Worm (Caenorhabditis elegans): ENCODE data around the gene aakg-5.
"Not testable (repeated sequence)": the region's sequence is repeated elsewhere in the genome, so short reads cannot be mapped to it uniquely, and the experiment has no call there.

aakg-5 gene

DNA sequence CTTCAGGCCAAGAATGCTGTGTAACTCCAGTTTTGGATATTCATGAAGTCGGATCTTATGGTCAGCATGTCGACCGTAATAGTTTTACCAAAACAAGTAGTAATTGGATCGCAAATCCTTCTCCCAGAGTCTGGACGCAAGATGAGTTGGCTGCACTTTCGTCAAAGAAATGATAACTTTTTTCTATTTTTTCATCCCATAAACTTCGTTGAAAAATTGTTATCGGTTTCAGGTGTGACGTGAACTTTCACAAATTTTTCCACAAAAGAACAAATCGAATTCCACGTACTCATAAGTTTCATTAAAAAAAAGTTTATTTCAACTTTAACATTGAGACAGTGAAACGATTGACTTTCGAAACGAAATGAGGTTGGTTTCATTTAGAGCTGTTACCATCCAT, 33.0 kb upstream of the aakg-5 start, which contains the start of gene ZK892.5:
ZK892.5 (plus strand) TSS at position 301 of the 400 bp plus-strand sequence.
- TF ChIP-seq pqm-1 (tag; optimal IDR thresholded peaks at IDR 0.05) (no peak), hlh-6 (tag; optimal IDR thresholded peaks at IDR 0.05) (no peak), fax-1 (tag; optimal IDR thresholded peaks at IDR 0.05) (no peak), ceh-24 (tag; optimal IDR thresholded peaks at IDR 0.05) (no peak), nfya-1 (tag; optimal IDR thresholded peaks at IDR 0.05) (no peak), nhr-232 (tag; optimal IDR thresholded peaks at IDR 0.05) (no peak), ceh-45 (GFP tag; IDR thresholded peaks at IDR 0.05) (no peak), tbx-7 (tag; optimal IDR thresholded peaks at IDR 0.05) (no peak), mec-3 (tag; optimal IDR thresholded peaks at IDR 0.05; ENCODE audit: borderline replicate concordance) (no peak), ceh-22 (tag; optimal IDR thresholded peaks at IDR 0.05) (no peak), lim-6 (tag; optimal IDR thresholded peaks at IDR 0.05) (no peak), sdc-2 (tag; optimal IDR thresholded peaks at IDR 0.05) (no peak), K02D7.2 (tag; optimal IDR thresholded peaks at IDR 0.05) (no peak), npax-4 (tag; optimal IDR thresholded peaks at IDR 0.05) (no peak), pax-1 (tag; optimal IDR thresholded peaks at IDR 0.05) (no peak)

ce11 chrII:10006266-10006665, 31.3 kb upstream of the aakg-5 start, which contains the start of gene ZK892.4:
TSS of gene ZK892.4 (plus strand) at chrII:10006566.
- TF ChIP-seq elt-4, elt-2, ceh-34 (tag; optimal IDR thresholded peaks at IDR 0.05): not testable (repeated sequence)

ce11 chrII:10001546-10001945, 26.6 kb upstream of the aakg-5 start, which contains the start of gene ZK892.3:
TSS of gene ZK892.3 (plus strand) at chrII:10001846.
- TF ChIP-seq nhr-232 (tag; optimal IDR thresholded peaks at IDR 0.05) (no peak), zip-5 (tag; optimal IDR thresholded peaks at IDR 0.05) (no peak)

DNA sequence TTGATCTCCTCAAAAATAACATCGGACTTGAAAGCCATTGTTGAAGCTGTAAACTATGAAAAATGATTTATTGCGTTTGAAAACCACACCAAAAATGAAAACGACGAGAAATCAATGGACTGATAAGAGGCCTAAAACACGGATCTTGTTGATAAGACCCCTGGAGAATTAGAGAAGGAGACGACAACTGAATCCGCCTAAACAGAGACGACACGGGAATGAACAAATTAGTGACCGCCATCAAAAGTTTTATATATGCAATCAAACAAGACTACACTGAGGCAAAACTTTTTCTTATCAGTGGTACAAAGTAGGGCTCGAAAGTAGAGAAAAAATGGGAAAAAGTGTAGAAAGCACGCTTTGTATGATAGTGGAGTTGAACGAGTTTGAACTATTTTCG, 26.1 kb upstream of the aakg-5 start, which contains the start of gene nlt-1:
nlt-1 (minus strand) TSS at position 78 of the 400 bp plus-strand sequence.
- TF ChIP-seq gmeb-2 (tag; optimal IDR thresholded peaks at IDR 0.05) (no peak), elt-2 (tag; optimal IDR thresholded peaks at IDR 0.05) (peak; percentile 90), pqm-1 (tag; optimal IDR thresholded peaks at IDR 0.05) (peak; percentile 76)

DNA sequence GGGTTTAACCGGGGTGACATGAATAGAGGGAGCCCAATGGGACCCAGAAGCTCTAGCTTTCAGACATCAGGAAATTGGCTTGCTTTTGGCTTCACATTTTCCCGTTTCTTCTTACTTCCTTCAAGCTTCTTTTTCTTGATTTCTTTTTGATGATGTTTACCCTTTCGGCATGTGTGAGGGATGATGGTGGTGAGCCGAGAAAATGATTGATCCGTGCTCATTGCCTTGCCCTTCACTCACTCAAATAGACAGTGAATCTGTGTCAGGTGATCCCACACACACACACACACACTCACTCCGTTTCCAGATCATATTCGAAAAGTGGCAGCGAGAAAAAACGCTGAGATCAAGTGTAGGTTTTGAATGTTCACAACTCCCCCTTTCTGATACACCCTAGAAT, 19.8 kb upstream of the aakg-5 start:
- no peak for TF ChIP-seq pax-1 (tag; optimal IDR thresholded peaks at IDR 0.05)
- no peak for TF ChIP-seq pag-3 (tag; optimal IDR thresholded peaks at IDR 0.05; ENCODE audit: borderline replicate concordance)

DNA sequence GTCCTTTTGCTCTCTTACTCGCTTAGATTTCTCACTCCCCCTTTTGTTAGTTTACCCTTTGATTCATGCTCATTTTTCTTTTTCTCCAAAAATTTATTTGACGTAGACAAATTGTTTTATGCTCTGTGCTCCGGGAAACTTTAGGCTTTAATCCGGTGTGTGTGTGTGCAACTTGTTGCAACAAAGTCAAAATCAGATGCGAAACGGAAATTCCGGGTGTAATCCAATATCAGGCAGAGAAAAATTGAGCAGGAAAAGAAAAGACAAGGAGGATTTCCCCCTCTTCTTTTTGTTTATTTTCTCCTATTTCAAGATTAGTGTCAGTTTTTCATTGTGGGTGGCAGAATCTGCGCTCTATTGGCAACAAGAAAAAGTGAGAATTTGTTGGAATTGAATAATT, 17.5 kb upstream of the aakg-5 start:
- peak; percentile 49 for TF ChIP-seq unc-42 (tag; optimal IDR thresholded peaks at IDR 0.05)
- no peak for TF ChIP-seq nfya-1 (tag; optimal IDR thresholded peaks at IDR 0.05)

DNA sequence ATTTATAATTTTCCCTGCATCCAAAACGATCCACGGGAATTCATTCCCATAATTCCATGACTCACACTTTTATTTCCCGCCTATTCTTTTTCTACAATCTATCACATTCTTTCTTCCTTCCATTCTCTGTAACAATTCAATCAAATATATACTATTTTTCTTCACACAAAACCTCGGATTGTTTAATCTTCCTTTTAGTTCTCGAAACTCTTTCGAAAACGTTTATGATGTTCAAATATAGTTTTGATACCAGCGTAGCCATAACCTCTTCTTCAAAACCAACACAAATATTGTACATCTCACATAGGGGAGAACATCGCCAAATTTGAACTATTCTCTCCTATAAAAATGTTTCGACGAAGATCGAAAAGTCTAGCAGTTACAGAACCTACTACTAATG, 15.9 kb upstream of the aakg-5 start, which contains the start of gene lec-3:
lec-3 (plus strand) TSS at position 301 of the 400 bp plus-strand sequence.
- TF ChIP-seq nhr-232 (tag; optimal IDR thresholded peaks at IDR 0.05) (no peak), npax-4 (tag; optimal IDR thresholded peaks at IDR 0.05) (no peak), sdc-2 (tag; optimal IDR thresholded peaks at IDR 0.05) (no peak), ceh-34 (tag; optimal IDR thresholded peaks at IDR 0.05) (no peak), syd-9 (tag; optimal IDR thresholded peaks at IDR 0.05) (no peak), F13H6.1 (tag; optimal IDR thresholded peaks at IDR 0.05) (no peak), ceh-2 (tag; optimal IDR thresholded peaks at IDR 0.05) (no peak), ceh-30 (tag; optimal IDR thresholded peaks at IDR 0.05) (no peak), pha-2 (tag; optimal IDR thresholded peaks at IDR 0.05) (no peak), ceh-31 (tag; optimal IDR thresholded peaks at IDR 0.05) (no peak), hlh-30 (tag; optimal IDR thresholded peaks at IDR 0.05; ENCODE audit: insufficient read depth) (no peak), gmeb-2 (tag; optimal IDR thresholded peaks at IDR 0.05) (no peak), unc-3 (GFP tag; conservative IDR thresholded peaks at IDR 0.05) (no peak), unc-3 (tag; optimal IDR thresholded peaks at IDR 0.05) (no peak), ceh-18 (tag; optimal IDR thresholded peaks at IDR 0.05) (no peak)

Data from whole organism, late embryonic.